Fruit fly (Drosophila melanogaster): ENCODE results near the gene SdhBL.
A peak's percentile ranks its signal among the peaks of the same experiment; 100 is the strongest.

SdhBL gene

dm6 chrX:18864483-18865358 lies 29.5 kb upstream of the SdhBL start (continued):
- TF ChIP-seq Chrac-16 (GFP tag; optimal IDR thresholded peaks at IDR 0.05) (no peak), zfh1 (GFP tag; IDR thresholded peaks at IDR 0.05) (no peak), lov (optimal IDR thresholded peaks at IDR 0.05) (no peak), lov (GFP tag; IDR thresholded peaks at IDR 0.05) (no peak), Mad (GFP tag; optimal IDR thresholded peaks at IDR 0.05) (no peak), CTCF (GFP tag; optimal IDR thresholded peaks at IDR 0.05) (no peak), Nf-YC (tag; optimal IDR thresholded peaks at IDR 0.05) (no peak), ara (GFP tag; IDR thresholded peaks at IDR 0.05) (no peak), CG12236 (GFP tag; optimal IDR thresholded peaks at IDR 0.05) (no peak)

dm6 chrX:18866289-18866832 lies 27.9 kb upstream of the SdhBL start:
- TF ChIP-seq trem (tag; optimal IDR thresholded peaks at IDR 0.05) = no peak
- no peak for TF ChIP-seq zfh1 (GFP tag; IDR thresholded peaks at IDR 0.05)
- TF ChIP-seq CG4360 (GFP tag; IDR thresholded peaks at IDR 0.05) = peak; percentile 17; the same call in 1 of the 2 replicates
- no peak for TF ChIP-seq caup (GFP tag; optimal IDR thresholded peaks at IDR 0.05; ENCODE audit: severe bottlenecking)
- peak; percentile 3 for TF ChIP-seq sens (GFP tag)
- TF ChIP-seq Adf1 (GFP tag; IDR thresholded peaks at IDR 0.05) = no peak
- peak; percentile 26 for TF ChIP-seq CG15479 (GFP tag; optimal IDR thresholded peaks at IDR 0.05)
- peak; percentile 26 for TF ChIP-seq grn (GFP tag; optimal IDR thresholded peaks at IDR 0.05)
- TF ChIP-seq fd64A (GFP tag; optimal IDR thresholded peaks at IDR 0.05) = no peak
- peak; percentile 81 for TF ChIP-seq nom (GFP tag; optimal IDR thresholded peaks at IDR 0.05)
- peak; percentile 2 for TF ChIP-seq pros (GFP tag; optimal IDR thresholded peaks at IDR 0.05)
- no peak for TF ChIP-seq shn (GFP tag; optimal IDR thresholded peaks at IDR 0.05)
- no peak for TF ChIP-seq CG12155 (GFP tag; optimal IDR thresholded peaks at IDR 0.05)
- no peak for TF ChIP-seq CG30403 (GFP tag; optimal IDR thresholded peaks at IDR 0.05)
- peak; percentile 6 for TF ChIP-seq ewg (GFP tag; optimal IDR thresholded peaks at IDR 0.05)
- peak; percentile 40 for TF ChIP-seq D (optimal IDR thresholded peaks at IDR 0.05)
- TF ChIP-seq D (GFP tag; optimal IDR thresholded peaks at IDR 0.05) = no peak
- no peak for TF ChIP-seq bbx (GFP tag; IDR thresholded peaks at IDR 0.05; ENCODE audit: partially characterized antibody)
- TF ChIP-seq yki (optimal IDR thresholded peaks at IDR 0.05) = no peak

- no peak for TF ChIP-seq seq (GFP tag; IDR thresholded peaks at IDR 0.05)
- no peak for TF ChIP-seq CG10274 (GFP tag; optimal IDR thresholded peaks at IDR 0.05)
- peak; percentile 17 for TF ChIP-seq gcm (GFP tag; optimal IDR thresholded peaks at IDR 0.05)
- TF ChIP-seq CG16813 (GFP tag; IDR thresholded peaks at IDR 0.05; ENCODE audit: partially characterized antibody) = 0 out of 3 replicates have a peak, but pooled peaks have one; percentile 19
- peak; percentile 4 for TF ChIP-seq gfzf (GFP tag; optimal IDR thresholded peaks at IDR 0.05)
- peak; percentile 60 for TF ChIP-seq sens (GFP tag)
- peak; percentile 35 for TF ChIP-seq Med (GFP tag)
- TF ChIP-seq sc (optimal IDR thresholded peaks at IDR 0.05) = no peak
- TF ChIP-seq sc (GFP tag; optimal IDR thresholded peaks at IDR 0.05) = no peak
- no peak for TF ChIP-seq Hmr (GFP tag; optimal IDR thresholded peaks at IDR 0.05)
- TF ChIP-seq CG11695 (GFP tag; IDR thresholded peaks at IDR 0.05) = no peak
- no peak for TF ChIP-seq CG14667 (GFP tag; IDR thresholded peaks at IDR 0.05)
- peak; percentile 17 for TF ChIP-seq Ets65A (GFP tag)
- TF ChIP-seq sr (GFP tag; IDR thresholded peaks at IDR 0.05) = no peak
- TF ChIP-seq BEAF-32 (GFP tag; optimal IDR thresholded peaks at IDR 0.05) = peak; percentile 8
- TF ChIP-seq CG4820 (GFP tag; optimal IDR thresholded peaks at IDR 0.05) = peak; percentile 71
These were observed 26.1 kb upstream of the SdhBL start for dm6 chrX:18868142-18868541.

All from whole organism, embryonic.